Fruit fly (Drosophila melanogaster) whole organism, embryonic: ENCODE data around the gene CG32036.

Experiments used
- B-H2 ChIP-seq: fragments of 200-800 bp; sonication (Bioruptor generic); optimal IDR thresholded peaks from 2 replicates; lab custom pipeline; 2018; ENCODE audit warnings: missing biosample characterization, mild to moderate bottlenecking, missing genetic modification characterization
- CG10267 ChIP-seq: fragments of 200-800 bp; sonication (Bioruptor generic); optimal IDR thresholded peaks from 2 replicates; lab custom pipeline; 2018; ENCODE audit warnings: missing biosample characterization, mild to moderate bottlenecking, missing genetic modification characterization, moderate library complexity
- CG10654 ChIP-seq: fragments of 200-800 bp; sonication (Bioruptor generic); optimal IDR thresholded peaks from 2 replicates; lab custom pipeline; 2016; ENCODE audit warnings: missing biosample characterization, missing genetic modification characterization
- CG11398 ChIP-seq: fragments of 200-800 bp; sonication (Bioruptor generic); optimal IDR thresholded peaks from 2 replicates; lab custom pipeline; 2016; ENCODE audit warnings: missing biosample characterization, missing genetic modification characterization
- CG12071 ChIP-seq: fragments of 200-800 bp; sonication (Bioruptor generic); optimal IDR thresholded peaks from 3 replicates; lab custom pipeline; 2018; ENCODE audit warnings: missing biosample characterization, mild to moderate bottlenecking, missing genetic modification characterization
- CG13123 ChIP-seq: fragments of 200-800 bp; sonication (Bioruptor generic); optimal IDR thresholded peaks from 2 replicates; lab custom pipeline; 2016; ENCODE audit warnings: missing biosample characterization, missing genetic modification characterization
- CG13424 ChIP-seq: fragments of 200-800 bp; sonication (Bioruptor generic); optimal IDR thresholded peaks from 2 replicates; lab custom pipeline; 2019; ENCODE audit warnings: missing biosample characterization, mild to moderate bottlenecking, missing genetic modification characterization, moderate library complexity
- CG13894 ChIP-seq: fragments of 200-800 bp; sonication (Bioruptor generic); optimal IDR thresholded peaks from 3 replicates; lab custom pipeline; 2018; ENCODE audit warnings: missing biosample characterization, mild to moderate bottlenecking, missing genetic modification characterization, moderate library complexity
- CG14441 ChIP-seq: fragments of 200-800 bp; sonication (Bioruptor generic); IDR thresholded peaks from 2 replicates; pipeline ENCODE4 v1.3.6; 2022; ENCODE audit warnings: missing biosample characterization, missing genetic modification characterization
- CG14667 ChIP-seq: fragments of 200-800 bp; sonication (Bioruptor generic); IDR thresholded peaks from 2 replicates; pipeline ENCODE4 v1.3.6; 2022; ENCODE audit warnings: missing biosample characterization, missing genetic modification characterization
- CG14710 ChIP-seq: fragments of 200-800 bp; sonication (Bioruptor generic); optimal IDR thresholded peaks from 3 replicates; lab custom pipeline; 2019; ENCODE audit warnings: missing biosample characterization, mild to moderate bottlenecking, missing genetic modification characterization, moderate library complexity
- CG15479 ChIP-seq: fragments of 200-800 bp; sonication (Bioruptor generic); optimal IDR thresholded peaks from 3 replicates; lab custom pipeline; 2019; ENCODE audit warnings: missing biosample characterization, mild to moderate bottlenecking, missing genetic modification characterization, moderate library complexity
- CG16863 ChIP-seq: fragments of 200-800 bp; sonication (Bioruptor generic); optimal IDR thresholded peaks from 3 replicates; lab custom pipeline; 2016; ENCODE audit warnings: missing biosample characterization, missing genetic modification characterization
- CG2116 ChIP-seq: fragments of 200-800 bp; sonication (Bioruptor generic); optimal IDR thresholded peaks from 3 replicates; lab custom pipeline; 2018; ENCODE audit warnings: missing biosample characterization, mild to moderate bottlenecking, missing genetic modification characterization
- CG31388 ChIP-seq: fragments of 200-800 bp; sonication (Bioruptor generic); optimal IDR thresholded peaks from 2 replicates; lab custom pipeline; 2016; ENCODE audit warnings: missing biosample characterization, missing genetic modification characterization
- CG34376 ChIP-seq: fragments of 200-800 bp; sonication (Bioruptor generic); optimal IDR thresholded peaks from 2 replicates; lab custom pipeline; 2018; ENCODE audit warnings: missing biosample characterization, mild to moderate bottlenecking, missing genetic modification characterization
- CG3726 ChIP-seq: fragments of 200-800 bp; sonication (Bioruptor generic); IDR thresholded peaks from 3 replicates; pipeline ENCODE4, ENCODE4 v1.3.6; 2022; ENCODE audit warnings: missing biosample characterization, missing genetic modification characterization
- CG5180 ChIP-seq: fragments of 200-800 bp; sonication (Bioruptor generic); optimal IDR thresholded peaks from 3 replicates; lab custom pipeline; 2017; ENCODE audit warnings: missing biosample characterization, missing genetic modification characterization, mild to moderate bottlenecking, moderate library complexity, missing genetic modification reagents
- CG6654 ChIP-seq: fragments of 200-800 bp; sonication (Bioruptor generic); optimal IDR thresholded peaks from 2 replicates; lab custom pipeline; 2017; ENCODE audit warnings: missing biosample characterization, mild to moderate bottlenecking, missing genetic modification characterization
- CG6791 ChIP-seq: fragments of 200-800 bp; sonication (Bioruptor generic); IDR thresholded peaks from 3 replicates; pipeline ENCODE4 v1.3.6; 2022; ENCODE audit warnings: missing biosample characterization, missing genetic modification characterization; ENCODE audit not compliant: partially characterized antibody
- CG7963 ChIP-seq: fragments of 200-800 bp; sonication (Bioruptor generic); IDR thresholded peaks from 3 replicates; pipeline ENCODE4 v1.3.6; 2022; ENCODE audit warnings: missing biosample characterization, missing genetic modification characterization; ENCODE audit not compliant: partially characterized antibody
- CG9609 ChIP-seq: fragments of 200-800 bp; sonication (Bioruptor generic); optimal IDR thresholded peaks from 3 replicates; lab custom pipeline; 2016; ENCODE audit warnings: missing biosample characterization, missing genetic modification characterization
- Dll ChIP-seq: fragments of 200-800 bp; sonication (Bioruptor generic); IDR thresholded peaks from 4 replicates; pipeline ENCODE4 v1.3.6; 2022; ENCODE audit warnings: missing biosample characterization, missing genetic modification characterization; ENCODE audit not compliant: partially characterized antibody
- Ets97D ChIP-seq: fragments of 200-800 bp; sonication (Bioruptor generic); optimal IDR thresholded peaks from 3 replicates; lab custom pipeline; 2016; ENCODE audit warnings: missing biosample characterization, missing genetic modification characterization
- Fer2 ChIP-seq: fragments of 200-800 bp; sonication (Bioruptor generic); optimal IDR thresholded peaks from 2 replicates; lab custom pipeline; 2018; ENCODE audit warnings: missing biosample characterization, mild to moderate bottlenecking, missing genetic modification characterization, moderate library complexity
- Lpt ChIP-seq: fragments of >200 bp; optimal IDR thresholded peaks from 2 replicates; lab custom pipeline; 2018; ENCODE audit warnings: missing biosample characterization, missing genetic modification characterization
- Myb ChIP-seq: fragments of 200-800 bp; sonication (Bioruptor generic); optimal IDR thresholded peaks from 2 replicates; lab custom pipeline; 2016; ENCODE audit warnings: missing biosample characterization, missing genetic modification characterization
- Nf-YC ChIP-seq: fragments of 200-800 bp; optimal IDR thresholded peaks from 3 replicates; lab custom pipeline; 2019; ENCODE audit warnings: missing biosample characterization, mild to moderate bottlenecking, missing genetic modification characterization, moderate library complexity
- NfI ChIP-seq: fragments of 200-800 bp; sonication (Bioruptor generic); optimal IDR thresholded peaks from 3 replicates; lab custom pipeline; 2018; ENCODE audit warnings: missing biosample characterization, mild to moderate bottlenecking, missing genetic modification characterization, moderate library complexity
- Oaz ChIP-seq: fragments of 200-800 bp; sonication (Bioruptor generic); IDR thresholded peaks from 2 replicates; pipeline ENCODE4 v1.3.6; 2022; ENCODE audit warnings: missing biosample characterization, missing genetic modification characterization
- Ravus ChIP-seq: fragments of 200-800 bp; sonication (Bioruptor generic); IDR thresholded peaks from 2 replicates; pipeline ENCODE4 v1.3.6; 2022; ENCODE audit warnings: missing biosample characterization, missing genetic modification characterization
- Sox100B ChIP-seq: fragments of 200-800 bp; sonication (Bioruptor generic); optimal IDR thresholded peaks from 3 replicates; lab custom pipeline; 2018; ENCODE audit warnings: missing biosample characterization, mild to moderate bottlenecking, missing genetic modification characterization
- Stat92E ChIP-seq, 3 experiments: fragments of >200 bp in 2 of 3; fragments of 200-800 bp in 1 of 3; sonication (Bioruptor generic) in 1 of 3; optimal IDR thresholded peaks; 2 replicates each; lab custom pipeline; 2017 to 2019; ENCODE audit warnings: missing biosample characterization in 3 of 3, missing genetic modification characterization in 3 of 3, mild to moderate bottlenecking in 1 of 3, moderate library complexity in 1 of 3
- TFAM ChIP-seq: fragments of 200-800 bp; sonication (Bioruptor generic); optimal IDR thresholded peaks from 2 replicates; lab custom pipeline; 2017; ENCODE audit warnings: missing biosample characterization, missing genetic modification characterization, inconsistent platforms
- Taf1 ChIP-seq: fragments of 200-800 bp; sonication (Bioruptor generic); IDR thresholded peaks from 2 replicates; pipeline ENCODE4 v1.3.6; 2022; ENCODE audit warnings: missing biosample characterization, missing genetic modification characterization
- Vsx1 ChIP-seq: fragments of 200-800 bp; sonication (Bioruptor generic); optimal IDR thresholded peaks from 2 replicates; lab custom pipeline; 2017; ENCODE audit warnings: missing biosample characterization, mild to moderate bottlenecking, missing genetic modification characterization, missing genetic modification reagents
- abd-A ChIP-seq: fragments of 200-800 bp; sonication (Bioruptor generic); optimal IDR thresholded peaks from 3 replicates; lab custom pipeline; 2019; ENCODE audit warnings: missing biosample characterization, mild to moderate bottlenecking, missing genetic modification characterization, moderate library complexity
- bcd ChIP-seq: fragments of 200-800 bp; sonication (Bioruptor generic); optimal IDR thresholded peaks from 2 replicates; lab custom pipeline; 2017; ENCODE audit warnings: missing biosample characterization, mild to moderate bottlenecking, missing genetic modification characterization
- crc ChIP-seq: fragments of 200-800 bp; sonication (Bioruptor generic); optimal IDR thresholded peaks from 2 replicates; lab custom pipeline; 2016; ENCODE audit warnings: missing biosample characterization, missing genetic modification characterization
- dpn ChIP-seq, 2 experiments: fragments of 200-800 bp; sonication (Bioruptor generic); optimal IDR thresholded peaks; 3 replicates each; lab custom pipeline; 2016; ENCODE audit warnings: missing biosample characterization in 2 of 2, missing genetic modification characterization in 2 of 2
- fd102C ChIP-seq: fragments of 200-800 bp; sonication (Bioruptor generic); optimal IDR thresholded peaks from 2 replicates; lab custom pipeline; 2018; ENCODE audit warnings: missing biosample characterization, mild to moderate bottlenecking, missing genetic modification characterization, moderate library complexity
- fd3F ChIP-seq: fragments of 200-800 bp; sonication (Bioruptor generic); optimal IDR thresholded peaks from 2 replicates; lab custom pipeline; 2018; ENCODE audit warnings: missing biosample characterization, mild to moderate bottlenecking, missing genetic modification characterization, moderate library complexity
- fd64A ChIP-seq: fragments of 200-800 bp; sonication (Bioruptor generic); optimal IDR thresholded peaks from 3 replicates; lab custom pipeline; 2018; ENCODE audit warnings: missing biosample characterization, mild to moderate bottlenecking, missing genetic modification characterization
- h ChIP-seq: fragments of >200 bp; optimal IDR thresholded peaks from 2 replicates; lab custom pipeline; 2017
- hbn ChIP-seq: fragments of 200-800 bp; sonication (Bioruptor generic); IDR thresholded peaks from 2 replicates; pipeline ENCODE4 v1.3.6; 2022; ENCODE audit warnings: missing biosample characterization, missing genetic modification characterization; ENCODE audit not compliant: partially characterized antibody
- run ChIP-seq: fragments of 200-800 bp; sonication (Bioruptor generic); optimal IDR thresholded peaks from 3 replicates; lab custom pipeline; 2018; ENCODE audit warnings: missing biosample characterization, mild to moderate bottlenecking, missing genetic modification characterization
- shn ChIP-seq: fragments of 200-800 bp; sonication (Bioruptor generic); optimal IDR thresholded peaks from 3 replicates; lab custom pipeline; 2016; ENCODE audit warnings: missing biosample characterization, missing genetic modification characterization
- stc ChIP-seq: fragments of 200-800 bp; sonication (Bioruptor generic); IDR thresholded peaks from 2 replicates; pipeline ENCODE4 v1.3.6; 2022; ENCODE audit warnings: missing biosample characterization, missing genetic modification characterization
- tll ChIP-seq, 2 experiments: fragments of 200-800 bp in 1 of 2; fragments of >200 bp in 1 of 2; sonication (Bioruptor generic) in 1 of 2; optimal IDR thresholded peaks; 2 replicates each; lab custom pipeline; 2017 to 2019; ENCODE audit warnings: missing biosample characterization in 2 of 2, missing genetic modification characterization in 2 of 2, mild to moderate bottlenecking in 1 of 2, moderate library complexity in 1 of 2
- zf30C ChIP-seq: fragments of 200-800 bp; sonication (Bioruptor generic); optimal IDR thresholded peaks from 3 replicates; lab custom pipeline; 2018; ENCODE audit warnings: missing biosample characterization, mild to moderate bottlenecking, missing genetic modification characterization

Gene CG32036

DNA sequence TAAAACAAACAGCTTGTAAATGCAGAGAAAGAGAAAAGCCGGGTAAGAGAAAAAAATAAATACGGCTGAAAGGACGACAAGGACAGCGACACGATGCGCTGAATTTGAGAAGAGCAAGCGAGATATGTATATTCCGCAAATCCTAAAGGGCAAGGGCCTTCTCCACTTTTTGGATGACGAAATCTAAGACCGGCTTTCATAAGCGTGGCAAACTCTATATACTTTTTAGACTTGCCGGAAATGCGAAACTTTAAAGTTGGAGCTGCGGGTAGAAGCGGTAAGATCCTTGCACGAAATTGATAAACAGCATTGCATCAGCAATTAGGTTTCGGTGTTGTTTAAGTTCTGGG is 16.7 kb upstream of the CG32036 start (continued):
- TF ChIP-seq CG10267 (tag; lab: Kevin White, UChicago) = no peak
- TF ChIP-seq CG15479 (GFP tag; lab: Kevin White, UChicago) = no peak
- no peak for TF ChIP-seq hbn (GFP tag; lab: Robert Waterston, UW)
- no peak for TF ChIP-seq Myb (GFP tag; lab: Kevin White, UChicago)
- no peak for TF ChIP-seq CG31388 (GFP tag; lab: Kevin White, UChicago)
- TF ChIP-seq Oaz (GFP tag; lab: Robert Waterston, UW) = no peak
- no peak for TF ChIP-seq Vsx1 (GFP tag; lab: Kevin White, UChicago)
- TF ChIP-seq bcd (GFP tag; lab: Kevin White, UChicago) = no peak
- TF ChIP-seq Lpt (GFP tag; lab: Kevin White, UChicago) = no peak
- TF ChIP-seq CG13894 (tag; lab: Kevin White, UChicago) = peak; percentile 29
- TF ChIP-seq Sox100B (GFP tag; lab: Kevin White, UChicago) = peak; percentile 61
- no peak for TF ChIP-seq CG5180 (GFP tag; lab: Kevin White, UChicago)
- no peak for TF ChIP-seq CG12071 (GFP tag; lab: Kevin White, UChicago)
- no peak for TF ChIP-seq NfI (GFP tag; lab: Kevin White, UChicago)
- no peak for TF ChIP-seq dpn (GFP tag; optimal IDR thresholded peaks at IDR 0.05; lab: Kevin White, UChicago)
- TF ChIP-seq CG9609 (GFP tag; lab: Kevin White, UChicago) = no peak
- TF ChIP-seq CG16863 = no peak
- no peak for TF ChIP-seq fd64A (GFP tag; lab: Kevin White, UChicago)
- peak; percentile 16 for TF ChIP-seq crc
- TF ChIP-seq Ets97D (GFP tag; lab: Kevin White, UChicago) = no peak
- no peak for TF ChIP-seq h (lab: Kevin White, UChicago)
- no peak for TF ChIP-seq stc (GFP tag; lab: Robert Waterston, UW)
- no peak for TF ChIP-seq CG6654 (GFP tag; lab: Kevin White, UChicago)
- TF ChIP-seq zf30C = no peak
- no peak for TF ChIP-seq CG14710 (tag; lab: Kevin White, UChicago)
- TF ChIP-seq Ravus (GFP tag; lab: Robert Waterston, UW) = no peak
- no peak for TF ChIP-seq tll (GFP tag; optimal IDR thresholded peaks at IDR 0.05; lab: Kevin White, UChicago)
- TF ChIP-seq fd102C (GFP tag; lab: Kevin White, UChicago) = no peak
- TF ChIP-seq CG34376 (GFP tag; lab: Kevin White, UChicago) = no peak
- TF ChIP-seq run (tag; lab: Kevin White, UChicago) = no peak
- no peak for TF ChIP-seq CG14667 (GFP tag; lab: Robert Waterston, UW)
- no peak for TF ChIP-seq CG11398 (GFP tag; lab: Kevin White, UChicago)
- TF ChIP-seq CG7963 (GFP tag; lab: Robert Waterston, UW) = no peak
- no peak for TF ChIP-seq Fer2 (tag; lab: Kevin White, UChicago)
- no peak for TF ChIP-seq B-H2 (GFP tag; lab: Kevin White, UChicago)
- no peak for TF ChIP-seq TFAM (GFP tag; lab: Kevin White, UChicago)
- no peak for TF ChIP-seq CG13424 (tag; lab: Kevin White, UChicago)
- TF ChIP-seq CG10654 (GFP tag; lab: Kevin White, UChicago) = no peak
- TF ChIP-seq fd3F = no peak

DNA sequence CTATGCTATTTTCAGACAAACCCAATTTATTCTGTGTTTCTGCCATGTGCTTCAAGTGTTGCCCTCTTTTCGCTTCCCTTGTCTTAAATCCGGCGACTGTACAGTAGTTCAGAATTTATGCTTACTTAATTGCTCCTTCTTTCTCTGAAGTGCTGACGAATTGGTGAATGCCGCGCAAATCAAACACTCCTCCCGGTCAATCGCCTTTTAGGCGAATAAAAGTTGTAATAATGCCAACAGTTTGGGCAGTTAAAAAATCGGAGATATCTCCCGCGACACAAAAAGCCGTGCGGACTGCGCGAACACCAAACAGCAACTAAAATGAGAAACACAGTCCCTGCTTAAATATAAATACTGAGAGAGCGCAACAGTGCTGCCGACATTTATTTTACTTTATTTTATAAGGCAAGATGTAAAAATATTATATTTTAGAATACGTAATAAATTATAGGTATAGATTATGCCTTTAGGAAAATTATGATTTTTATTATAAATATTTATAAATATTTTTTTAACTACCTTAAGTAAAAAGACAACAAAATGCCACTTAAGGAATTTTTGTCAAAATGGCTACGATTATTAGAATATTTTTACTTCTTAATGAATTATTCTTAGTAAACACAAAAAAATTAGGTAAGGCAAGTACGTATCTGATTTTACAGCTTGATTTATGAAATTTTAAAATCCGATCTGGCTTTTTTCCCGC is 16.1 kb upstream of the CG32036 start, which contains the start of gene path:
path (minus strand) TSS at position 322 of the 706 bp plus-strand sequence.
- peak; percentile 65 for TF ChIP-seq abd-A
- TF ChIP-seq CG31388 (GFP tag; lab: Kevin White, UChicago) = no peak
- peak; percentile 25; the same call in 1 of the 2 replicates for TF ChIP-seq CG14441 (GFP tag; lab: Robert Waterston, UW)
- TF ChIP-seq CG6791 (GFP tag; lab: Robert Waterston, UW) = peak; percentile 35; the same call in 1 of the 3 replicates
- no peak for TF ChIP-seq h (lab: Kevin White, UChicago)
- TF ChIP-seq Stat92E (GFP tag; optimal IDR thresholded peaks at IDR 0.05; lab: Kevin White, UChicago) = peak in 1 of 3 experiments; percentile 30
- no peak for TF ChIP-seq Taf1
- TF ChIP-seq CG13123 = no peak
- no peak for TF ChIP-seq shn (GFP tag; lab: Kevin White, UChicago)
- peak; percentile 48 for TF ChIP-seq Nf-YC (tag; lab: Kevin White, UChicago)
- no peak for TF ChIP-seq Dll (GFP tag; lab: Robert Waterston, UW)
- TF ChIP-seq CG2116 = no peak
- no peak for TF ChIP-seq CG3726 (GFP tag; lab: Robert Waterston, UW)
